Fruit fly (Drosophila melanogaster) whole organism, embryonic: Measurements from ENCODE around the gene Bmcp.

ENCODE experiments used
- CG17385 ChIP-seq: fragments of 200-800 bp; sonication (Bioruptor generic); optimal IDR thresholded peaks from 3 replicates; lab custom pipeline; 2018; ENCODE audit warnings: missing biosample characterization, mild to moderate bottlenecking, missing genetic modification characterization
- CG6791 ChIP-seq: fragments of 200-800 bp; sonication (Bioruptor generic); IDR thresholded peaks from 3 replicates; pipeline ENCODE4 v1.3.6; 2022; ENCODE audit warnings: missing biosample characterization, missing genetic modification characterization; ENCODE audit not compliant: partially characterized antibody
- Ptx1 ChIP-seq: fragments of 200-800 bp; sonication (Bioruptor generic); IDR thresholded peaks from 2 replicates; pipeline ENCODE4 v1.3.6; 2022; ENCODE audit warnings: missing biosample characterization, missing genetic modification characterization
- ap ChIP-seq: fragments of 200-800 bp; sonication (Bioruptor generic); IDR thresholded peaks from 2 replicates; pipeline ENCODE4 v1.3.6; 2022; ENCODE audit warnings: missing biosample characterization, missing genetic modification characterization
- eyg ChIP-seq: fragments of 200-800 bp; sonication (Bioruptor generic); optimal IDR thresholded peaks from 3 replicates; lab custom pipeline; 2016; ENCODE audit warnings: missing biosample characterization, missing genetic modification characterization
- zen ChIP-seq: fragments of 200-800 bp; sonication (Bioruptor generic); optimal IDR thresholded peaks from 3 replicates; lab custom pipeline; 2018; ENCODE audit warnings: missing biosample characterization, mild to moderate bottlenecking, missing genetic modification characterization, moderate library complexity

dm6 chr3L:11728147-11728546, 7.4 kb downstream of the Bmcp start, which contains the start of gene sunn:
- no peak for TF ChIP-seq zen (tag; lab: Kevin White, UChicago)
- no peak for TF ChIP-seq eyg (GFP tag; lab: Kevin White, UChicago)
- TF ChIP-seq Ptx1 (GFP tag; lab: Robert Waterston, UW): no peak
- no peak for TF ChIP-seq ap (GFP tag; lab: Robert Waterston, UW)
- no peak for TF ChIP-seq CG17385 (GFP tag; lab: Kevin White, UChicago)
- TF ChIP-seq CG6791 (GFP tag; lab: Robert Waterston, UW): no peak
